Worm (Caenorhabditis elegans): ENCODE results near the gene fipr-11.

ce11 chrV:9871339-9871738 is 34.7 kb downstream of the fipr-11 start, which contains the start of gene srab-18:
- TF ChIP-seq C17E4.6 (GFP tag; IDR thresholded peaks at IDR 0.05) (no peak), B0019.2 (GFP tag; conservative IDR thresholded peaks at IDR 0.05) (no peak), T26A5.8 (tag; optimal IDR thresholded peaks at IDR 0.05) (no peak), unc-62 (GFP tag; optimal IDR thresholded peaks at IDR 0.05) (no peak)

All from whole organism, young adult.